Worm (Caenorhabditis elegans): ENCODE results near the gene C05C10.5.
A peak's percentile ranks its signal among the peaks of the same experiment; 100 is the strongest.

The C05C10.5 gene

DNA sequence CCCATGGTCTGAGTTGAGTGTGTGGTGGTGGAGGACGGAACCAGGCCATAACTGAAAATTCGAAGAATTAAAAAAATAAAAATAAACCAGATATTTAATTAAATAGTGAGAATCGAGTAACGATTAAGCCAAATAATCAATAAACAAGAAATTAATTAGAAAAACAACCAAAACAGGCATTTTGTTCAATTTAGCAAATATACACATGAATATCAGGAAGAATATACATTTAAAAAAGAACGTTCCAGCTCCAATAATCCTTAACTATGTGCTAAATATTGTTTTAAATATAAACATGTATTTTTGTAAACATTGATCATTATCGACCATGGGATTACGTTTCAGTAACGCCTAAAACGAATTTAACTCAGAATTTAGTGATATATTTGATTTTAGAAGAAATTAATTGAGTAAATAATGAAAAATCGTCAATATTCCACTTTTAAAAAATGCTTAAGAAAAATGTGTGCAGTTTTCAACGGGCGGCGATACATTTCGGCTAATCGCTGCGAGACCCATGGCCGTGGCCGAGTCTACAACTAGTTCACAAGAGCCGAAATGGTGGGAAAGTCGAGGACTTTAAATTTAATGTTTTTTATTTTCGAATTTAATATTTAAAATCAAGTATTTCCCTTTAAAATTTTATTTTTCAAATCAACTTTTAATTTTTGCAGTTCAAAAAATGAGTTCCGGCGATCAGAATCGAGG is 29.3 kb downstream of the C05C10.5 start, which contains the start of the genes R53.4 and psf-1 (continued):
- TF ChIP-seq unc-55 (GFP tag; optimal IDR thresholded peaks at IDR 0.05) (no peak), elt-4 (tag; optimal IDR thresholded peaks at IDR 0.05) (no peak), pag-3 (tag; optimal IDR thresholded peaks at IDR 0.05; ENCODE audit: borderline replicate concordance) (no peak), ceh-19 (GFP tag; optimal IDR thresholded peaks at IDR 0.05) (no peak), zip-5 (tag; optimal IDR thresholded peaks at IDR 0.05) (no peak), ceh-2 (tag; optimal IDR thresholded peaks at IDR 0.05) (peak; percentile 75), hlh-13 (GFP tag; optimal IDR thresholded peaks at IDR 0.05) (no peak), ama-1 (optimal IDR thresholded peaks at IDR 0.05) (no peak), K09A11.1 (tag; optimal IDR thresholded peaks at IDR 0.05; ENCODE audit: insufficient read depth) (no peak), unc-42 (tag; optimal IDR thresholded peaks at IDR 0.05) (peak; percentile 25), madf-2 (tag; optimal IDR thresholded peaks at IDR 0.05) (no peak), hlh-8 (tag; optimal IDR thresholded peaks at IDR 0.05) (peak; percentile 43), ceh-6 (GFP tag; optimal IDR thresholded peaks at IDR 0.05) (no peak), ceh-34 (tag; optimal IDR thresholded peaks at IDR 0.05) (no peak), pqm-1 (tag; optimal IDR thresholded peaks at IDR 0.05) (no peak), C38D4.7 (GFP tag; optimal IDR thresholded peaks at IDR 0.05) (no peak), lin-11 (tag; optimal IDR thresholded peaks at IDR 0.05) (no peak), elt-2 (tag; optimal IDR thresholded peaks at IDR 0.05) (peak; percentile 20), tbx-2 (tag; optimal IDR thresholded peaks at IDR 0.05) (peak; percentile 83), pha-2 (tag; optimal IDR thresholded peaks at IDR 0.05) (no peak), hlh-30 (tag; optimal IDR thresholded peaks at IDR 0.05; ENCODE audit: insufficient read depth) (no peak)

DNA sequence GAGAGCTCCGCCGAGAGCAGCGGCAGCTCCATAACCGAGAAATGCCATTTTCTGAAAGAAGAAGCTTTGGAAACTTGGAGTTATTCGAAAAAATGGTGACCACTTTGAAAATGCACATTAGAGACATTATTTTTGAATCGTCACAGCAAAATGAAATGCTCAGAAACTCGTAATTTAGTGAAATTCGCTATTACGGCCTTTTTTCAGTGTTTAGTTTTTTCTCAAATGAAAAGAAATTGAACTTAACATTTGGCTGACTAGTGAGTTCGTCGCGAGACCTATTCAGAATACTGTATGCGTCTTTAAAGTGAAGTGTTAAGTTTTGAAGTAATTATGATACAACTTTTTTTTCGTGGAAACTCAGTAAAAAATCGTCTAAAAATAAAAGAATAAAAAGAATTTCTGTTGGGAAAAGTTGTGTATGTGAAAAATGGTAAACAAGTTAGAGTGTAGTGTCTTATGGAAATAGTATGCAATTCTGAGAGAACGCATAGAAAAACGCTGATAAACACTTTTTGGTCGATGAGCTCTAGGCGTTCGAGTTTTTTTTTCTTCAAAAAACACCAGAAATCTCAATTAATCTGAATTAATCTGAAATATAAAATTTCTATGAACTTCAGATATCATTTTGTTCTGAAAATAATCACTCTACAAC is 31.7 kb downstream of the C05C10.5 start, which contains the start of gene R53.5:
R53.5 (minus strand) TSS at position 51 of the 655 bp plus-strand sequence.
- TF ChIP-seq elt-4 (tag; optimal IDR thresholded peaks at IDR 0.05) (no peak), hlh-8 (tag; optimal IDR thresholded peaks at IDR 0.05) (no peak), npax-4 (tag; optimal IDR thresholded peaks at IDR 0.05) (no peak), fax-1 (tag; optimal IDR thresholded peaks at IDR 0.05) (no peak), unc-86 (tag; optimal IDR thresholded peaks at IDR 0.05) (no peak), unc-42 (tag; optimal IDR thresholded peaks at IDR 0.05) (no peak), nhr-11 (tag; optimal IDR thresholded peaks at IDR 0.05) (no peak), rnt-1 (tag; optimal IDR thresholded peaks at IDR 0.05) (no peak), lin-11 (tag; optimal IDR thresholded peaks at IDR 0.05) (no peak), sox-4 (tag; optimal IDR thresholded peaks at IDR 0.05) (no peak), fkh-6 (tag; optimal IDR thresholded peaks at IDR 0.05) (no peak), hlh-30 (tag; optimal IDR thresholded peaks at IDR 0.05; ENCODE audit: insufficient read depth) (no peak), ceh-24 (tag; optimal IDR thresholded peaks at IDR 0.05) (no peak), ceh-45 (GFP tag; IDR thresholded peaks at IDR 0.05) (no peak), gmeb-2 (tag; optimal IDR thresholded peaks at IDR 0.05) (no peak), ama-1 (optimal IDR thresholded peaks at IDR 0.05) (no peak), ceh-9 (tag; optimal IDR thresholded peaks at IDR 0.05) (no peak)

DNA sequence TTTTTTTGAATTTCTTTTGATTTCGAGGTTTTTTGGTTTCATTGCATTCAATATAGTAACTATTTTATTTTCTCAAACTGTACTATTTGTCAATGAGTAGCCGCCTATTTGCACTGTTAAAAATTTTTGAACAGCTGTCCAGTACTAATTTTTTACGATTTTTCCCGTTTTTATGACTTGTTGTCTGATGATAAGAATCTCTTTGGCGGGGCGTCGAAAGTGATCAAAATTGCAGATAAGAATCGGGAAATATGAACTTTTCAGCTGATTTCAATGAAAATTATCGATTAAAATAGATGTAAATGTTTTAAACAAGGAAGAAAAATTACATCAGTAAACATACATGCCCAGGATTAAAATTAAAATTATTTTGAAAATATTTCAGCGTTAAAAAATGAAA is 35.4 kb downstream of the C05C10.5 start:
- peak; percentile 65 for TF ChIP-seq elt-2 (tag; optimal IDR thresholded peaks at IDR 0.05)
- TF ChIP-seq fkh-6 (tag; optimal IDR thresholded peaks at IDR 0.05), result no peak

DNA sequence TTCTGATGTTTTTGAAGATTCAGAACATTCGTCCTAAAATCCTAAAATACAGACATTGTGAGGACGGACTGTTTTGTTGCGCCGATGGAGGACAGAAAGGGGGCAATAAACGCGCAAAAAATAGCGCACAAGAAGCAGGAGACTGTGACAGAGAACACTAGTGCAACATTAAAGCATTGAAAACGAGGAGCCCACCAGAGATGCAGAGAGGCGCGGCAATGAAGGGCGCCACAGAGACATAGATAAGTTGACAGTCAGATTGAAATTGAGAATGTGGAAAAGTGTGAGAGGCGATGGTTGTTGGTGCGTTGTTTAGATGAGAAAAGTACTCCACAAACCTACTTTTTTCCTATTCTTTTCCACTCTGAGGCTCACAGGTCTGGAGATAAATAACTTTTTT is 36.1 kb downstream of the C05C10.5 start, which contains the start of gene aakg-5:
aakg-5 (minus strand) TSS at position 159 of the 400 bp plus-strand sequence.
- TF ChIP-seq pqm-1 (tag; optimal IDR thresholded peaks at IDR 0.05) (no peak), C08G9.2 (tag; optimal IDR thresholded peaks at IDR 0.05) (no peak), sox-2 (GFP tag; IDR thresholded peaks at IDR 0.05) (no peak), npax-4 (tag; optimal IDR thresholded peaks at IDR 0.05) (no peak), Y22D7AL.16 (tag; optimal IDR thresholded peaks at IDR 0.05) (no peak), tbx-7 (tag; optimal IDR thresholded peaks at IDR 0.05) (no peak), F13H6.1 (tag; optimal IDR thresholded peaks at IDR 0.05) (no peak), che-1 (tag; optimal IDR thresholded peaks at IDR 0.05) (no peak), ceh-19 (GFP tag; optimal IDR thresholded peaks at IDR 0.05) (no peak), hlh-30 (tag; optimal IDR thresholded peaks at IDR 0.05; ENCODE audit: insufficient read depth) (no peak), zip-5 (tag; optimal IDR thresholded peaks at IDR 0.05) (no peak), ceh-22 (tag; optimal IDR thresholded peaks at IDR 0.05) (no peak), mec-3 (tag; optimal IDR thresholded peaks at IDR 0.05; ENCODE audit: borderline replicate concordance) (no peak), ceh-18 (tag; optimal IDR thresholded peaks at IDR 0.05) (peak; percentile 43), ceh-34 (tag; optimal IDR thresholded peaks at IDR 0.05) (no peak), hlh-8 (tag; optimal IDR thresholded peaks at IDR 0.05) (no peak), ceh-31 (tag; optimal IDR thresholded peaks at IDR 0.05) (peak; percentile 19), hlh-15 (tag; optimal IDR thresholded peaks at IDR 0.05) (no peak), ceh-14 (tag; optimal IDR thresholded peaks at IDR 0.05) (no peak), ets-4 (tag; optimal IDR thresholded peaks at IDR 0.05) (no peak)
